Fruit fly (Drosophila melanogaster): ENCODE measurements around the gene CG9609.

CG9609 gene

dm6 chrX:16816500-16816899, 29.7 kb upstream of the CG9609 start:
- TF ChIP-seq CG18262 (tag; optimal IDR thresholded peaks at IDR 0.05) (peak; percentile 2), CG11504 (tag; optimal IDR thresholded peaks at IDR 0.05) (peak; percentile 21), gro (GFP tag; optimal IDR thresholded peaks at IDR 0.05) (no peak), CG18619 (GFP tag; optimal IDR thresholded peaks at IDR 0.05) (no peak), Hr39 (optimal IDR thresholded peaks at IDR 0.05) (no peak), gem (tag; optimal IDR thresholded peaks at IDR 0.05) (peak; percentile 8), CG9727 (GFP tag; optimal IDR thresholded peaks at IDR 0.05) (peak; percentile 0), CG17361 (GFP tag; IDR thresholded peaks at IDR 0.05) (peak; percentile 33; the same call in 1 of the 3 replicates), row (GFP tag; IDR thresholded peaks at IDR 0.05) (peak; percentile 56), Adf1 (GFP tag; IDR thresholded peaks at IDR 0.05) (peak; percentile 83), Ets65A (GFP tag) (peak; percentile 7), CG7556 (GFP tag; optimal IDR thresholded peaks at IDR 0.05) (peak; percentile 12), Sry-β (GFP tag; optimal IDR thresholded peaks at IDR 0.05) (peak; percentile 85), pan (optimal IDR thresholded peaks at IDR 0.05) (no peak), pan (GFP tag; optimal IDR thresholded peaks at IDR 0.05 in 1 of 2, IDR thresholded peaks at IDR 0.05 in 1 of 2) (peak in 1 of 2 experiments; percentile 16), sim (GFP tag; IDR thresholded peaks at IDR 0.05) (peak; percentile 37; the same call in 1 of the 2 replicates), dmrt99B (tag; optimal IDR thresholded peaks at IDR 0.05) (peak; percentile 8), Sox100B (GFP tag; optimal IDR thresholded peaks at IDR 0.05) (peak; percentile 31), CG2678 (tag; optimal IDR thresholded peaks at IDR 0.05) (peak; percentile 11), Med (GFP tag) (no peak), CoRest (tag; optimal IDR thresholded peaks at IDR 0.05) (peak; percentile 6), CG13775 (GFP tag; optimal IDR thresholded peaks at IDR 0.05) (no peak)

DNA sequence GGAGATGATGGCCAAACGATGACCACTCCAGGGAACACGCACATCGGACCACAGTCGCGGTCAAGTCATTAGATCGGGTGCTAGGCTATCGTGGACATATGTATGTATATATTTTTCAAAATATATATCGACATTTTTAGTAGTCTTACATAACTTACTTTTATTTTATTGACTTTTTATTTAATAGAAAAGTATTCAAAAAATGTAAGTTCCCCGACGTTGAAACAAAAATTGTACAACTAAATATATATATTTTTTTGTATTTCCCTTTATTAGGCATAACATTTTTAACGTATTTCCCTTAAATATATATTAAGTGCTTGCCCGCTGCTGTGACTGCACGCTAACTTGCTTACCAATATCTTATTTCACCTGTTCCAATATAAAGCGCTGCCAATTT, 28.4 kb upstream of the CG9609 start:
- TF ChIP-seq CG1602 (GFP tag; optimal IDR thresholded peaks at IDR 0.05) (no peak), oc (tag; optimal IDR thresholded peaks at IDR 0.05) (no peak), twi (tag; optimal IDR thresholded peaks at IDR 0.05) (no peak), grn (GFP tag; optimal IDR thresholded peaks at IDR 0.05) (no peak), CG14860 (GFP tag; IDR thresholded peaks at IDR 0.05; ENCODE audit: partially characterized antibody) (no peak), Mad (GFP tag; optimal IDR thresholded peaks at IDR 0.05) (no peak), Atf6 (GFP tag; IDR thresholded peaks at IDR 0.05) (0 out of 2 replicates have a peak, but pooled peaks have one; percentile 23), CG17568 (GFP tag; optimal IDR thresholded peaks at IDR 0.05) (no peak), CG13894 (tag; optimal IDR thresholded peaks at IDR 0.05) (no peak), Trl (optimal IDR thresholded peaks at IDR 0.05) (no peak), Trl (GFP tag; optimal IDR thresholded peaks at IDR 0.05) (no peak), ttk (GFP tag; IDR thresholded peaks at IDR 0.05) (no peak), disco-r (GFP tag; optimal IDR thresholded peaks at IDR 0.05) (no peak), CG6791 (GFP tag; IDR thresholded peaks at IDR 0.05; ENCODE audit: partially characterized antibody) (no peak), hkb (optimal IDR thresholded peaks at IDR 0.05) (no peak), hkb (GFP tag; IDR thresholded peaks at IDR 0.05) (0 out of 2 replicates have a peak, but pooled peaks have one; percentile 36), CG15514 (GFP tag; optimal IDR thresholded peaks at IDR 0.05) (no peak), ewg (GFP tag; optimal IDR thresholded peaks at IDR 0.05) (no peak), hb (GFP tag; IDR thresholded peaks at IDR 0.05; ENCODE audit: partially characterized antibody) (no peak), lilli (GFP tag; optimal IDR thresholded peaks at IDR 0.05) (no peak), seq (GFP tag; IDR thresholded peaks at IDR 0.05) (peak; percentile 39; the same call in 1 of the 2 replicates), ind (GFP tag; optimal IDR thresholded peaks at IDR 0.05) (peak; percentile 23), CG30431 (GFP tag; optimal IDR thresholded peaks at IDR 0.05) (no peak), fd64A (GFP tag; optimal IDR thresholded peaks at IDR 0.05) (no peak), CG4617 (GFP tag; optimal IDR thresholded peaks at IDR 0.05; ENCODE audit: borderline replicate concordance) (no peak), CG6689 (GFP tag; IDR thresholded peaks at IDR 0.05) (0 out of 2 replicates have a peak, but pooled peaks have one; percentile 41), tgo (GFP tag; IDR thresholded peaks at IDR 0.05) (peak; percentile 31; the same call in 1 of the 3 replicates), CG10654 (GFP tag; optimal IDR thresholded peaks at IDR 0.05) (no peak), tin (GFP tag; optimal IDR thresholded peaks at IDR 0.05) (no peak), sd (tag; optimal IDR thresholded peaks at IDR 0.05) (no peak), CG18476 (GFP tag; optimal IDR thresholded peaks at IDR 0.05) (no peak)
